Worm (Caenorhabditis elegans) whole organism, young adult: ENCODE measurements around the gene H08M01.1.
A peak's percentile ranks its signal among the peaks of the same experiment; 100 is the strongest.

Experiments used
- B0035.1 ChIP-seq: sonication (generic microtip); optimal IDR thresholded peaks from 2 replicates; lab custom pipeline; 2016; ENCODE audit warnings: missing genetic modification characterization, mild to moderate bottlenecking, missing compliant biosample characterization, missing genotype, missing genetic modification reagents
- B0261.1 ChIP-seq: sonication (generic microtip); optimal IDR thresholded peaks from 2 replicates; lab custom pipeline; 2016; ENCODE audit warnings: mild to moderate bottlenecking, missing genetic modification characterization, moderate library complexity, missing compliant biosample characterization
- D2030.7 ChIP-seq: fragments of 200-800 bp; sonication (Bioruptor generic); IDR thresholded peaks from 2 replicates; pipeline ENCODE4 v1.3.6; 2022; ENCODE audit warnings: missing genetic modification reagents, missing genetic modification characterization, missing compliant biosample characterization
- F23B12.7 ChIP-seq: sonication (generic microtip); optimal IDR thresholded peaks from 2 replicates; lab custom pipeline; 2017; ENCODE audit warnings: missing genetic modification characterization, mild to moderate bottlenecking, missing compliant biosample characterization, antibody characterized with exemption, moderate library complexity; ENCODE audit not compliant: insufficient read depth
- F33H1.4 ChIP-seq: fragments of 200-800 bp; sonication (Bioruptor generic); IDR thresholded peaks from 2 replicates; pipeline ENCODE4 v1.3.6; 2022; ENCODE audit warnings: missing genetic modification reagents, missing genetic modification characterization, missing compliant biosample characterization
- F57C9.4 ChIP-seq: sonication (generic microtip); optimal IDR thresholded peaks from 2 replicates; lab custom pipeline; 2017; ENCODE audit warnings: mild to moderate bottlenecking, missing genetic modification characterization, missing compliant biosample characterization
- Y53G8AR.9 ChIP-seq: fragments of 200-800 bp; sonication (Bioruptor generic); conservative IDR thresholded peaks from 2 replicates; pipeline ENCODE4 v1.3.6; 2022; ENCODE audit warnings: missing genetic modification reagents, missing genetic modification characterization, missing compliant biosample characterization
- Y56A3A.18 ChIP-seq: fragments of 200-800 bp; sonication (Bioruptor generic); IDR thresholded peaks from 2 replicates; pipeline ENCODE4 v1.3.6; 2022; ENCODE audit warnings: missing genetic modification reagents, missing genetic modification characterization, missing compliant biosample characterization
- aptf-3 ChIP-seq: fragments of 200-800 bp; sonication (Bioruptor generic); IDR thresholded peaks from 2 replicates; pipeline ENCODE4 v1.3.6; 2022; ENCODE audit warnings: missing genetic modification characterization, missing compliant biosample characterization
- attf-5 ChIP-seq: fragments of 200-800 bp; sonication (Bioruptor generic); optimal IDR thresholded peaks from 2 replicates; lab custom pipeline; 2018; ENCODE audit warnings: mild to moderate bottlenecking, missing genetic modification characterization, missing compliant biosample characterization
- attf-6 ChIP-seq: fragments of 200-800 bp; sonication (Bioruptor generic); IDR thresholded peaks from 2 replicates; pipeline ENCODE4 v1.3.6; 2022; ENCODE audit warnings: missing genetic modification reagents, missing genetic modification characterization, missing compliant biosample characterization
- bed-2 ChIP-seq: fragments of 200-800 bp; sonication (Bioruptor generic); IDR thresholded peaks from 2 replicates; pipeline ENCODE4 v1.3.6; 2022; ENCODE audit warnings: missing genetic modification reagents, missing genetic modification characterization, missing compliant biosample characterization
- ceh-40 ChIP-seq: fragments of 200-800 bp; sonication (Bioruptor generic); IDR thresholded peaks from 2 replicates; pipeline ENCODE4 v1.3.6; 2022; ENCODE audit warnings: missing genetic modification characterization, missing compliant biosample characterization
- chd-7 ChIP-seq: sonication (generic microtip); optimal IDR thresholded peaks from 2 replicates; lab custom pipeline; 2016; ENCODE audit warnings: mild to moderate bottlenecking, missing genetic modification characterization, moderate library complexity, missing compliant biosample characterization
- efl-1 ChIP-seq: fragments of 150-350 bp; optimal IDR thresholded peaks from 2 replicates; lab custom pipeline; 2014; ENCODE audit warnings: missing biosample characterization, missing genetic modification reagents, missing genetic modification characterization
- egl-18 ChIP-seq: fragments of 200-800 bp; sonication (Bioruptor generic); IDR thresholded peaks from 2 replicates; pipeline ENCODE4 v1.3.6; 2022; ENCODE audit warnings: missing genetic modification reagents, missing genetic modification characterization, missing compliant biosample characterization
- egl-44 ChIP-seq: fragments of 200-800 bp; sonication (Bioruptor generic); IDR thresholded peaks from 2 replicates; pipeline ENCODE4 v1.3.6; 2022; ENCODE audit warnings: missing genetic modification reagents, missing genetic modification characterization, missing compliant biosample characterization
- egrh-3 ChIP-seq: fragments of 200-800 bp; sonication (Bioruptor generic); IDR thresholded peaks from 2 replicates; pipeline ENCODE4 v1.3.6; 2022; ENCODE audit warnings: missing genetic modification reagents, missing genetic modification characterization, missing compliant biosample characterization
- hsf-1 ChIP-seq: fragments of 200-800 bp; sonication (Bioruptor generic); IDR thresholded peaks from 2 replicates; pipeline ENCODE4 v1.3.6; 2022; ENCODE audit warnings: missing genetic modification reagents, missing genetic modification characterization, missing compliant biosample characterization
- let-526 ChIP-seq: fragments of 200-800 bp; sonication (Bioruptor generic); IDR thresholded peaks from 2 replicates; pipeline ENCODE4 v1.3.6; 2022; ENCODE audit warnings: missing genetic modification reagents, missing genetic modification characterization, missing compliant biosample characterization
- let-607 ChIP-seq, 2 experiments: fragments of 200-800 bp in 1 of 2; sonication (Bioruptor generic) in 1 of 2; sonication (generic microtip) in 1 of 2; optimal IDR thresholded peaks; 2 replicates each; lab custom pipeline; 2016 to 2018; ENCODE audit warnings: mild to moderate bottlenecking in 2 of 2, missing compliant biosample characterization in 2 of 2, missing genetic modification characterization in 2 of 2, moderate library complexity in 2 of 2, missing genotype in 1 of 2
- lsy-27 ChIP-seq: sonication (generic microtip); optimal IDR thresholded peaks from 2 replicates; lab custom pipeline; 2017; ENCODE audit warnings: missing genetic modification characterization, mild to moderate bottlenecking, missing compliant biosample characterization, antibody characterized with exemption, missing genotype, borderline replicate concordance; ENCODE audit not compliant: insufficient read depth
- madf-6 ChIP-seq: fragments of 200-800 bp; sonication (Bioruptor generic); IDR thresholded peaks from 2 replicates; pipeline ENCODE4 v1.3.6; 2022; ENCODE audit warnings: missing genetic modification reagents, missing genetic modification characterization, missing compliant biosample characterization
- madf-8 ChIP-seq: fragments of 200-800 bp; sonication (Bioruptor generic); conservative IDR thresholded peaks from 2 replicates; pipeline ENCODE4 v1.3.6; 2022; ENCODE audit warnings: missing genetic modification reagents, missing genetic modification characterization, missing compliant biosample characterization
- mel-28 ChIP-seq: sonication (generic microtip); optimal IDR thresholded peaks from 2 replicates; lab custom pipeline; 2016; ENCODE audit warnings: borderline replicate concordance, mild to moderate bottlenecking, missing genetic modification characterization, missing compliant biosample characterization
- mes-4 ChIP-seq: sonication (generic microtip); optimal IDR thresholded peaks from 2 replicates; lab custom pipeline; 2016; ENCODE audit warnings: missing genotype, missing genetic modification characterization, missing compliant biosample characterization
- nhr-179 ChIP-seq: sonication (generic microtip); optimal IDR thresholded peaks from 2 replicates; lab custom pipeline; 2016; ENCODE audit warnings: mild to moderate bottlenecking, missing genetic modification characterization, missing compliant biosample characterization
- nhr-27 ChIP-seq: fragments of 200-800 bp; sonication (Bioruptor generic); optimal IDR thresholded peaks from 2 replicates; lab custom pipeline; 2018; ENCODE audit warnings: mild to moderate bottlenecking, missing genetic modification characterization, moderate library complexity, missing compliant biosample characterization
- nhr-90 ChIP-seq: sonication (generic microtip); optimal IDR thresholded peaks from 2 replicates; lab custom pipeline; 2016; ENCODE audit warnings: missing genotype, mild to moderate bottlenecking, missing genetic modification characterization, missing compliant biosample characterization
- pha-4 ChIP-seq: fragments of 150-350 bp; sonication (generic microtip); optimal IDR thresholded peaks from 2 replicates; lab custom pipeline; 2014; ENCODE audit warnings: missing biosample characterization, missing genetic modification reagents, missing genetic modification characterization
- rpc-1 ChIP-seq, 2 experiments: fragments of 150-350 bp in 1 of 2; sonication (generic microtip) in 1 of 2; optimal IDR thresholded peaks; 2 replicates each; lab custom pipeline; 2014 to 2018; ENCODE audit warnings: missing biosample characterization in 1 of 2, missing genetic modification characterization in 1 of 2, missing genetic modification reagents in 1 of 2, missing genotype in 1 of 2
- sea-2 ChIP-seq: fragments of 200-800 bp; sonication (Bioruptor generic); IDR thresholded peaks from 2 replicates; pipeline ENCODE4 v1.3.6; 2022; ENCODE audit warnings: missing genetic modification characterization, missing compliant biosample characterization
- snpc-1.3 ChIP-seq: sonication (generic microtip); optimal IDR thresholded peaks from 2 replicates; lab custom pipeline; 2017; ENCODE audit warnings: missing genetic modification characterization, mild to moderate bottlenecking, missing compliant biosample characterization, antibody characterized with exemption, moderate library complexity, missing genotype, missing genetic modification reagents; ENCODE audit not compliant: insufficient read depth
- snpc-3.4 ChIP-seq: sonication (generic microtip); optimal IDR thresholded peaks from 2 replicates; lab custom pipeline; 2017; ENCODE audit warnings: missing genetic modification characterization, mild to moderate bottlenecking, missing compliant biosample characterization, antibody characterized with exemption, moderate library complexity, missing genotype, missing genetic modification reagents
- sptf-2 ChIP-seq: fragments of 200-800 bp; sonication (Bioruptor generic); optimal IDR thresholded peaks from 2 replicates; lab custom pipeline; 2018; ENCODE audit warnings: mild to moderate bottlenecking, missing genetic modification characterization, missing compliant biosample characterization
- zfh-2 ChIP-seq: fragments of 200-800 bp; sonication (Bioruptor generic); conservative IDR thresholded peaks from 2 replicates; pipeline ENCODE4 v1.3.6; 2022; ENCODE audit warnings: missing genetic modification reagents, missing genetic modification characterization, missing compliant biosample characterization
- zim-3 ChIP-seq: sonication (generic microtip); optimal IDR thresholded peaks from 2 replicates; lab custom pipeline; 2017; ENCODE audit warnings: mild to moderate bottlenecking, missing genetic modification characterization, moderate library complexity, missing compliant biosample characterization

H08M01.1 gene

DNA sequence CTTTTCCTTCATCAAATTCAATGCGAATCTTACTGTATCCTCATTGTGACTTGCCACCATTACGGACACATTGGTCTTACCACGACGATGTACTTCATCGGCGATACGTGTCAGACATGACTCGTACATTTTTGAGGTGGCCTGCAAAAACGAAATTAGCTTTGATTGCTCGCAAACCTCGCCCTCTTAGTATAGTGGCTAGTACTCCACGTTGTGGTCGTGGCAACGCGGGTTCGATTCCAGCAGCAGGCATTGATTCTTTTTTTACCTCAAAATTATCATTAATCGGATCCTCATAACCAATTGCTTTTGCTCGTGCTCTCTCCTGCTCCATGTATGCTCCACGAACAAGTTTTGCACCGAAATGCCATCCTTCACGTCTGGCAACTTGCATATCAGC lies 33.9 kb upstream of the H08M01.1 start (continued):
- TF ChIP-seq F57C9.4 (tag; lab: Kevin White, UChicago) (no peak), madf-6 (no peak; the same call in 1 of the 2 replicates), sptf-2 (GFP tag; lab: Kevin White, UChicago) (no peak), chd-7 (no peak), egl-18 (GFP tag; lab: Robert Waterston, UW) (no peak), Y53G8AR.9 (no peak), zim-3 (peak; percentile 7), attf-6 (GFP tag; lab: Robert Waterston, UW) (peak; percentile 95), B0261.1 (tag; lab: Kevin White, UChicago) (peak; percentile 73), D2030.7 (peak; percentile 53; the same call in 1 of the 2 replicates), sea-2 (GFP tag; lab: Robert Waterston, UW) (no peak), pha-4 (tag; lab: Kevin White, UChicago) (no peak), aptf-3 (no peak), let-526 (GFP tag; lab: Robert Waterston, UW) (no peak), madf-8 (0 out of 2 replicates have a peak, but pooled peaks have one; percentile 11), nhr-90 (no peak), snpc-3.4 (peak; percentile 16), rpc-1 (optimal IDR thresholded peaks at IDR 0.05; lab: Kevin White, UChicago) (peak; percentile 47), rpc-1 (tag; optimal IDR thresholded peaks at IDR 0.05; lab: Kevin White, UChicago) (peak; percentile 75), B0035.1 (tag; lab: Kevin White, UChicago) (no peak), egrh-3 (GFP tag; lab: Robert Waterston, UW) (no peak), mel-28 (no peak), egl-44 (GFP tag; lab: Robert Waterston, UW) (no peak), bed-2 (GFP tag; lab: Robert Waterston, UW) (no peak), nhr-179 (tag; lab: Kevin White, UChicago) (no peak), Y56A3A.18 (no peak)

DNA sequence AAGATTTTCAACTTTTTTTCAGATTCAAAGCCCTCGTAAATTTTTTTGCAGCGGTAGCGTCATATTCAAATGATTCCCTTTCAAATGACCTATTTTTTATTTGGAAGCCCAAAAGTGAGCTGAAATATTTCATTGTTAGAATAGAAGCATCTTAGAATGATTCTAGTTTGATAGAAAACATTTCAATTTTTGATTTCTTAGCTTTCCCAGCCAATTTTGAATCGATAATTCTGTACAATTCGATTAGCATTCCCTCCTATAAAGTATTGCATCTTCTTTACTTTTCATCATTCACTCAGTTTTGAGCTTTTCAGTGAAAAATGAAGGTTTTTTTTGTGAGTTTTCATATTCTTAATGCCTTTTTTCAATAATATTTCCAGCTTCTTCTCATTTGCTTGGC lies 30.6 kb upstream of the H08M01.1 start, which contains the start of gene B0513.90:
B0513.90 (plus strand) TSS at position 301 of the 400 bp plus-strand sequence.
- no peak for TF ChIP-seq Y53G8AR.9
- TF ChIP-seq snpc-1.3 (tag; lab: Kevin White, UChicago), result no peak
- no peak for TF ChIP-seq F23B12.7
- no peak for TF ChIP-seq madf-8
- no peak for TF ChIP-seq D2030.7
- no peak for TF ChIP-seq attf-5 (GFP tag; lab: Kevin White, UChicago)
- TF ChIP-seq lsy-27 (tag; lab: Kevin White, UChicago), result no peak
- no peak for TF ChIP-seq nhr-27 (tag; lab: Kevin White, UChicago)
- no peak for TF ChIP-seq hsf-1 (GFP tag; lab: Robert Waterston, UW)
- no peak for TF ChIP-seq madf-6
- TF ChIP-seq mes-4 (tag; lab: Kevin White, UChicago), result no peak
- no peak for TF ChIP-seq B0035.1 (tag; lab: Kevin White, UChicago)
- no peak for TF ChIP-seq ceh-40 (GFP tag; lab: Robert Waterston, UW)
- no peak for TF ChIP-seq F33H1.4 (GFP tag; lab: Robert Waterston, UW)
- no peak for TF ChIP-seq efl-1 (GFP tag; lab: Kevin White, UChicago)
- no peak for TF ChIP-seq let-607 (tag; optimal IDR thresholded peaks at IDR 0.05; lab: Kevin White, UChicago)

DNA sequence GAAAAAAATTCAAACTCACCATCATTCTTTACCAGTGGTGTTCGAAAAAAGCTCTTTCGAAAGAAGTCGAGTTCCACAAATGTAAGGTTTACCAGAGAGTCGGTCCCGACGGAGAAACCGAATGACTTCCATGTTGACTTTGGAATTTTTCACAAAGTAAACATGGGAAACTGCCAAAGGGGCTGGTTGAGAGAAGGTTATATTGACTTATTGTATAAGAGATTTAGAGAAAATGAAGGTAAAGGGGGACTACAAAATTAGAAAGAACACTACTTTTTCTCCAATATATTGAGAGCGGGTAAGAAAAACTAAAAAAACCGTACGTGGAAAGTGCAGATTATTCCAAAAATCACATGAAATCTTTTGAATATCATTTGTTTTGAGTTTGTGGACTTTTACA lies 29.0 kb upstream of the H08M01.1 start, which contains the start of gene vamp-8:
vamp-8 (minus strand) TSS at position 25 of the 400 bp plus-strand sequence.
- TF ChIP-seq zfh-2 (GFP tag; lab: Robert Waterston, UW) (no peak), pha-4 (tag; lab: Kevin White, UChicago) (peak; percentile 19)
